Worm (Caenorhabditis elegans): ENCODE data around the gene F07C6.4.

DNA sequence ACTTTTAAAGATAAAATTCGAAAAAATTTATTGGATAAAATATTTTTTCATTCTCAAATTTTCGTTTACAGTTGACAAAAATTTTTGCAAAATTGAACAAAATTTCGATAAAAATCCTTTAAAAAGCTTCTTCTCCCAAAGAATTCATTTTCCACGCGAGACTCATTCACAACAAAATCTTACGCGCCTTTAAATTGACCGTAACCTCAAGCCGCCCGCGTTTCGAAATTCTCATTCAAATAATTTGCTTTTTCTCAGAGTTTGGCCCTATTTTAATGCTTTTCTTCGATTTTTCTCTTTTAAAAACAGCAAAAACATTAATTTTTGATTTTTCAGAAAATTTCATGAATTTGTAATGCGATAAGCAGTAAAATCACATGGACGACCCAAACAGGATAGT is at the start of gene F07C6.4:
- no peak for TF ChIP-seq dao-5 (tag; optimal IDR thresholded peaks at IDR 0.05)
- TF ChIP-seq W03F9.2 (tag; optimal IDR thresholded peaks at IDR 0.05): no peak

Data from whole organism, L4/young adult.